Fruit fly (Drosophila melanogaster) Kc167 (cell line): ENCODE results near the gene Tak1.

Experiments
- Sin3A ChIP-seq: fragments of >200 bp; optimal IDR thresholded peaks from 2 replicates; lab custom pipeline; 2018; ENCODE audit warnings: missing external identifiers
- psq ChIP-seq: fragments of >200 bp; optimal IDR thresholded peaks from 2 replicates; lab custom pipeline; 2017; ENCODE audit warnings: missing external identifiers
- ttk ChIP-seq: sonication (Bioruptor generic); optimal IDR thresholded peaks from 2 replicates; lab custom pipeline; 2017; ENCODE audit warnings: missing external identifiers

- TF ChIP-seq Sin3A (lab: Kevin White, UChicago) (no peak), psq (no peak), ttk (lab: Kevin White, UChicago) (no peak)
Observed at dm6 chrX:20492672-20493071, 32.1 kb downstream of the Tak1 start.
